Worm (Caenorhabditis elegans): ENCODE data around the gene K08E5.5.

Gene K08E5.5

DNA sequence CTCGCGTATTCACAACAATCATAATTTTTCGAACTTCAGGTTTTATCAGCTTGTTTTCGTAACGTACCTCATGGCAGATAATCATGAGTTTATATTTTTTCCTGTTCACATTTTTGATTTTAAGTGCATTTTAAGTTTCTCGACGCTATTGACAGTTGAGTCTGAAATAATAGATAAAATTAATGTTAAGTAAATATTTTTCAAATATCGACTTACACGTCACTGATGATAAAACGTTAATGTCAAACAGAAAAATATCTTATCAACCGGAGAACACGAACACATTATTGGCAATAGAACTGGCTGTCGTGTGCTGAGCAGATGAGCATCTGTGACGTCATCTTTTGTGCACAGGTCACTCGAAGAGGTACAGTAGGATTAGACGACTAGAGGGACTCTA is 36.5 kb upstream of the K08E5.5 start:
- TF ChIP-seq ets-7 (tag; optimal IDR thresholded peaks at IDR 0.05) = no peak
- no peak for TF ChIP-seq scrt-1 (GFP tag; IDR thresholded peaks at IDR 0.05)
- no peak for TF ChIP-seq hmbx-1 (tag; optimal IDR thresholded peaks at IDR 0.05)

ce11 chrIII:10195911-10196310 is 35.6 kb upstream of the K08E5.5 start:
- TF ChIP-seq hmg-4 (GFP tag; optimal IDR thresholded peaks at IDR 0.05) = no peak
- TF ChIP-seq scrt-1 (GFP tag; IDR thresholded peaks at IDR 0.05) = no peak
- TF ChIP-seq hmbx-1 (tag; optimal IDR thresholded peaks at IDR 0.05) = no peak
- TF ChIP-seq ceh-13 (GFP tag; optimal IDR thresholded peaks at IDR 0.05) = no peak

DNA sequence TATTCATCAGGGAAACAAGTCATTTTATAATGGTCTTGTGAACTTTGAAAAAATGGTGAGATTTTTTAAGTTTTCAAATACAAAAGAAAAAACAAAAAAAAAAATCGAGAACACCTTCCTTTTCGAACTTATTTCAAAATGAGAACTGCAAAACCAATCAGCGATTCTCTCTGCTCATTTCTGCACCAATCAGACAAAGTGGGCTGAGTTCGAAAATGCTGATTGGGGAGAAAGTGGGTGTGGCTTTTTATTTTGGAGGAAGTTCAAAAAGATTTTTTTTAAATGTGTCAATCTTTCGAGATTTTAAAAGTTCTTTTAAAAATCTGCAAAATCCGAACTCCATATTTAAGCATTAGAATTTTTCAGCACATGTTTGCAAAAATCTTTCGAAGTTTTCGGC is 34.3 kb upstream of the K08E5.5 start:
- no peak for TF ChIP-seq tbx-11 (GFP tag; IDR thresholded peaks at IDR 0.05)
- no peak for TF ChIP-seq F13C5.2 (tag; optimal IDR thresholded peaks at IDR 0.05)

DNA sequence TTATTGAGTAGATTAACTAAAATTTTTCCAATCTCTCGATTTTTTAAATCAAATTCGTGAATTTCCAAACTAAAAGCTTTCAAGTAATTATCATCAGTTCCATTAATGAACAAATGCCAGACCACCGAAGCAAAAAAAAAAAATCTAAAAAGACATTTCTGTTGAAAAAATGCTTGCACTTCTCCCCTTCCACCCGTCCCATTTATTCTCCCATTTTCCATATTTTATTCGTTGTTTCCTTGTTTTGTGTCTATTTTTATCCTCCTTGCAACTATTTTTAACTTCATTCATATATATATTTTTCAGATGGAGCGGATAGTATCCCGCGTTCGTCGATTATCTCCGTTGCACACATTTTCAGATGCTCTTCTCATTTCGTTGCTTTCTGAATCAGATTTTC is 28.6 kb upstream of the K08E5.5 start, which contains the start of gene epac-1:
Gene epac-1 (plus strand): TSS at position 301 of the 400 bp plus-strand sequence.
- TF ChIP-seq sea-1 (GFP tag; conservative IDR thresholded peaks at IDR 0.05) = no peak
- no peak for TF ChIP-seq tra-4 (tag; optimal IDR thresholded peaks at IDR 0.05)
- no peak for TF ChIP-seq aly-1 (tag; optimal IDR thresholded peaks at IDR 0.05)

ce11 chrIII:10187840-10188239 is 27.6 kb upstream of the K08E5.5 start:
- TF ChIP-seq scrt-1 (GFP tag; IDR thresholded peaks at IDR 0.05) = no peak
- TF ChIP-seq ama-1 (optimal IDR thresholded peaks at IDR 0.05) = no peak
- TF ChIP-seq tbx-37 (GFP tag; conservative IDR thresholded peaks at IDR 0.05) = no peak
- no peak for TF ChIP-seq tbx-11 (GFP tag; IDR thresholded peaks at IDR 0.05)

- TF ChIP-seq pes-1 (GFP tag; IDR thresholded peaks at IDR 0.05) (no peak), ceh-13 (GFP tag; optimal IDR thresholded peaks at IDR 0.05) (no peak)
Observed at ce11 chrIII:10186160-10186559, 25.9 kb upstream of the K08E5.5 start, which contains the start of gene unc-47. Gene unc-47 (minus strand): TSS chrIII:10186260.

ce11 chrIII:10181868-10182267 is 21.6 kb upstream of the K08E5.5 start:
- TF ChIP-seq hmg-4 (GFP tag; optimal IDR thresholded peaks at IDR 0.05) (no peak), scrt-1 (GFP tag; IDR thresholded peaks at IDR 0.05) (no peak), tbx-37 (GFP tag; conservative IDR thresholded peaks at IDR 0.05) (no peak), sea-1 (GFP tag; conservative IDR thresholded peaks at IDR 0.05) (no peak), B0310.2 (tag; optimal IDR thresholded peaks at IDR 0.05) (no peak), aly-1 (tag; optimal IDR thresholded peaks at IDR 0.05) (no peak), tra-4 (tag; optimal IDR thresholded peaks at IDR 0.05) (no peak), ceh-36 (tag; optimal IDR thresholded peaks at IDR 0.05) (no peak), ets-7 (tag; optimal IDR thresholded peaks at IDR 0.05) (no peak), ama-1 (optimal IDR thresholded peaks at IDR 0.05) (no peak), hnd-1 (tag; optimal IDR thresholded peaks at IDR 0.05) (no peak), ceh-13 (GFP tag; optimal IDR thresholded peaks at IDR 0.05) (no peak), pes-1 (GFP tag; IDR thresholded peaks at IDR 0.05) (no peak), tbx-11 (GFP tag; IDR thresholded peaks at IDR 0.05) (no peak), F13C5.2 (tag; optimal IDR thresholded peaks at IDR 0.05) (no peak), hmbx-1 (tag; optimal IDR thresholded peaks at IDR 0.05) (no peak), flt-1 (GFP tag; IDR thresholded peaks at IDR 0.05) (no peak)

- TF ChIP-seq aly-1 (tag; optimal IDR thresholded peaks at IDR 0.05) (no peak), ama-1 (optimal IDR thresholded peaks at IDR 0.05) (no peak), B0310.2 (tag; optimal IDR thresholded peaks at IDR 0.05) (no peak), tbx-11 (GFP tag; IDR thresholded peaks at IDR 0.05) (no peak), tbx-37 (GFP tag; conservative IDR thresholded peaks at IDR 0.05) (no peak), scrt-1 (GFP tag; IDR thresholded peaks at IDR 0.05) (no peak), hmbx-1 (tag; optimal IDR thresholded peaks at IDR 0.05) (no peak), F13C5.2 (tag; optimal IDR thresholded peaks at IDR 0.05) (no peak), flt-1 (GFP tag; IDR thresholded peaks at IDR 0.05) (no peak), ceh-36 (tag; optimal IDR thresholded peaks at IDR 0.05) (no peak), tra-4 (tag; optimal IDR thresholded peaks at IDR 0.05) (no peak), hnd-1 (tag; optimal IDR thresholded peaks at IDR 0.05) (no peak), hmg-4 (GFP tag; optimal IDR thresholded peaks at IDR 0.05) (no peak), ceh-13 (GFP tag; optimal IDR thresholded peaks at IDR 0.05) (no peak)
Observed at ce11 chrIII:10179444-10179843, 19.2 kb upstream of the K08E5.5 start.

- TF ChIP-seq flt-1 (GFP tag; IDR thresholded peaks at IDR 0.05) (no peak), hmg-4 (GFP tag; optimal IDR thresholded peaks at IDR 0.05) (no peak), hnd-1 (tag; optimal IDR thresholded peaks at IDR 0.05) (no peak), scrt-1 (GFP tag; IDR thresholded peaks at IDR 0.05) (no peak), tra-4 (tag; optimal IDR thresholded peaks at IDR 0.05) (no peak), tbx-11 (GFP tag; IDR thresholded peaks at IDR 0.05) (no peak), F13C5.2 (tag; optimal IDR thresholded peaks at IDR 0.05) (no peak), pes-1 (GFP tag; IDR thresholded peaks at IDR 0.05) (no peak), hmbx-1 (tag; optimal IDR thresholded peaks at IDR 0.05) (no peak), aly-1 (tag; optimal IDR thresholded peaks at IDR 0.05) (no peak), ceh-13 (GFP tag; optimal IDR thresholded peaks at IDR 0.05) (no peak), ceh-36 (tag; optimal IDR thresholded peaks at IDR 0.05) (no peak), ets-7 (tag; optimal IDR thresholded peaks at IDR 0.05) (no peak), ama-1 (optimal IDR thresholded peaks at IDR 0.05) (no peak), tbx-37 (GFP tag; conservative IDR thresholded peaks at IDR 0.05) (no peak), sea-1 (GFP tag; conservative IDR thresholded peaks at IDR 0.05) (no peak), B0310.2 (tag; optimal IDR thresholded peaks at IDR 0.05) (no peak)
Observed at ce11 chrIII:10178552-10178951, 18.3 kb upstream of the K08E5.5 start.
